Worm (Caenorhabditis elegans): ENCODE data around the gene Y39B6A.42.

Y39B6A.42 gene

ce11 chrV:18967479-18968056 lies 1.9 kb downstream of the Y39B6A.42 start, which contains the start of gene Y39B6A.43 (continued):
- peak; percentile 52 for TF ChIP-seq hlh-30 (tag; optimal IDR thresholded peaks at IDR 0.05; ENCODE audit: insufficient read depth)
- TF ChIP-seq ceh-31 (tag; optimal IDR thresholded peaks at IDR 0.05), result peak; percentile 66
- peak; percentile 15 for TF ChIP-seq madf-2 (tag; optimal IDR thresholded peaks at IDR 0.05)
- TF ChIP-seq hlh-15 (tag; optimal IDR thresholded peaks at IDR 0.05), result no peak
- TF ChIP-seq ceh-24 (tag; optimal IDR thresholded peaks at IDR 0.05), result no peak
- TF ChIP-seq fkh-10 (GFP tag; optimal IDR thresholded peaks at IDR 0.05), result peak; percentile 49
- TF ChIP-seq nfya-1 (tag; optimal IDR thresholded peaks at IDR 0.05), result peak; percentile 89
- no peak for TF ChIP-seq pha-4 (tag; optimal IDR thresholded peaks at IDR 0.05)
- TF ChIP-seq elt-2 (tag; optimal IDR thresholded peaks at IDR 0.05), result peak; percentile 38
- no peak for TF ChIP-seq sox-4 (tag; optimal IDR thresholded peaks at IDR 0.05)
- no peak for TF ChIP-seq ceh-30 (tag; optimal IDR thresholded peaks at IDR 0.05)
- no peak for TF ChIP-seq pat-9 (tag; optimal IDR thresholded peaks at IDR 0.05)
- TF ChIP-seq Y22D7AL.16 (tag; optimal IDR thresholded peaks at IDR 0.05), result no peak
- TF ChIP-seq hlh-6 (tag; optimal IDR thresholded peaks at IDR 0.05), result no peak
- no peak for TF ChIP-seq odd-2 (tag; optimal IDR thresholded peaks at IDR 0.05)
- TF ChIP-seq unc-42 (tag; optimal IDR thresholded peaks at IDR 0.05), result peak; percentile 63
- TF ChIP-seq pha-2 (tag; optimal IDR thresholded peaks at IDR 0.05), result peak; percentile 81
- TF ChIP-seq eyg-1 (tag; optimal IDR thresholded peaks at IDR 0.05), result no peak
- peak; percentile 88 for TF ChIP-seq pax-1 (tag; optimal IDR thresholded peaks at IDR 0.05)
- TF ChIP-seq ahr-1 (tag; optimal IDR thresholded peaks at IDR 0.05), result no peak
- no peak for TF ChIP-seq zip-5 (tag; optimal IDR thresholded peaks at IDR 0.05)
- peak; percentile 13 for TF ChIP-seq tbx-7 (tag; optimal IDR thresholded peaks at IDR 0.05)
- no peak for TF ChIP-seq ceh-9 (tag; optimal IDR thresholded peaks at IDR 0.05)
- TF ChIP-seq ztf-16 (tag; optimal IDR thresholded peaks at IDR 0.05), result peak; percentile 87
- TF ChIP-seq dve-1 (tag; optimal IDR thresholded peaks at IDR 0.05), result peak; percentile 76
- peak; percentile 63 for TF ChIP-seq ceh-18 (tag; optimal IDR thresholded peaks at IDR 0.05)
- no peak for TF ChIP-seq dmd-4 (tag; optimal IDR thresholded peaks at IDR 0.05; ENCODE audit: borderline replicate concordance)
- TF ChIP-seq K09A11.1 (tag; optimal IDR thresholded peaks at IDR 0.05; ENCODE audit: insufficient read depth), result peak; percentile 19
- TF ChIP-seq ceh-22 (tag; optimal IDR thresholded peaks at IDR 0.05), result no peak

DNA sequence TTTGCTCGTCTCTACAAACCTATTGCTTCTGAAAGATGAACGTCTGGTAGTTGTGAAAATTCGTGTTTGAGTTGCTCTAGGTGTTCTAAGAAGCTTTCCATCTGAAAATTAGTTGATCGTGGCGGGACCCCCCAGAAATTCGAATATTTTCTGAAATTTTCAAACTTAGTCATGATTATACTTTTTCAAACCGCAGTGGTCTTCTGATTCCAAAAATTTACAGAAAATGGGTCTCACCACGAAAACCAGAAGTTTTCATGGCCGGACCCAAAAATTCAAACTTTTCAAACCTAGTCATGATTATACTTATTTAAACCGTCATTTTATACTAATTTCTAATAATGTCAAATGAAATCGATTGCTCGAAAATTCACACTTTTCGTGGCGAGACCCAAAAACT lies 9.4 kb downstream of the Y39B6A.42 start, which contains the start of gene ztf-20:
ztf-20 (minus strand) TSS at position 101 of the 400 bp plus-strand sequence.
- TF ChIP-seq gmeb-2 (tag; optimal IDR thresholded peaks at IDR 0.05) (no peak), nhr-232 (tag; optimal IDR thresholded peaks at IDR 0.05) (no peak), hlh-13 (GFP tag; optimal IDR thresholded peaks at IDR 0.05) (no peak), lin-11 (tag; optimal IDR thresholded peaks at IDR 0.05) (no peak), ceh-34 (tag; optimal IDR thresholded peaks at IDR 0.05) (no peak), odd-2 (tag; optimal IDR thresholded peaks at IDR 0.05) (no peak)

DNA sequence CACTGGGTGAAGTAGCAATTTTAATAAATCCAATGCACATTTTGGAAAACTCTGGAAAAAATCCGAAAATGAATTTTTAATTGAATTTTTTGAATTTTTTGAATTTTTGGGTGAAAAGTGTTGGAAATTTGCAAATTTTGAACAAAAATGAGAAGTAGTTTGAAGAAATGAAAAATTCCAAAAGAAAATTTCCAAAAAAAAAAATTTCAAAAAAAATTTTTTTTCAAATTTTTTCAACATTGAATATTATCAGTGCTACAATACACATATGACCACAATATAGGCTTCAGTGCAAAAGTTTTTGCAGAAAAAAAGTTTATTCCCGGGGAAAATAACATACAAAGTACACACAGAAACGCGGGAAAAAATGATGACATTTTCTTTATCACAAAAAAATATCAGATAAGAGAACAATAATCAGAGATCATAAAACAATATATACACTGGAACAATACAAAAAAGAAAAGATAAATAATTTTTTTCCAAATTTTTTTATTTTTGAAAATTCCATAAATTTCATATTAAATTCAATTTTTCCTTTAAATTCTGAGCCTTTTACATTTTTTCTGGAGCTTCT lies 12.1 kb downstream of the Y39B6A.42 start, which contains the start of gene hrg-10:
hrg-10 (minus strand) TSS at position 51 of the 577 bp plus-strand sequence.
- no peak for TF ChIP-seq dve-1 (tag; optimal IDR thresholded peaks at IDR 0.05)
- TF ChIP-seq elt-2 (tag; optimal IDR thresholded peaks at IDR 0.05), result peak; percentile 62

ce11 chrV:18940826-18941225 lies 28.6 kb downstream of the Y39B6A.42 start:
- TF ChIP-seq ceh-48 (tag; optimal IDR thresholded peaks at IDR 0.05), result peak; percentile 53
